Worm (Caenorhabditis elegans) whole organism, L4 larva: ENCODE results near the gene brf-1.

Experiments
- D1046.2 ChIP-seq: fragments of 200-800 bp; sonication (Bioruptor generic); IDR thresholded peaks from 2 replicates; pipeline ENCODE4 v1.3.6; 2022; ENCODE audit warnings: missing genetic modification characterization, missing compliant biosample characterization
- F10B5.3 ChIP-seq: sonication (generic microtip); optimal IDR thresholded peaks from 2 replicates; lab custom pipeline; 2016; ENCODE audit warnings: mild to moderate bottlenecking, missing genetic modification characterization, missing compliant biosample characterization
- F37D6.2 ChIP-seq: sonication (generic microtip); optimal IDR thresholded peaks from 2 replicates; lab custom pipeline; 2016; ENCODE audit warnings: mild to moderate bottlenecking, missing genetic modification characterization, missing compliant biosample characterization
- R02D3.7 ChIP-seq: fragments of 150-350 bp; sonication (generic microtip); optimal IDR thresholded peaks from 3 replicates; lab custom pipeline; 2014; ENCODE audit warnings: missing biosample characterization, missing genetic modification characterization
- T20F7.1 ChIP-seq: fragments of 200-800 bp; sonication (Bioruptor generic); optimal IDR thresholded peaks from 2 replicates; lab custom pipeline; 2018; ENCODE audit warnings: mild to moderate bottlenecking, missing genetic modification characterization, missing compliant biosample characterization
- Y48G9A.11 ChIP-seq: fragments of 200-800 bp; sonication (Bioruptor generic); IDR thresholded peaks from 2 replicates; pipeline ENCODE4 v1.3.6; 2022; ENCODE audit warnings: missing genetic modification reagents, missing genetic modification characterization, missing compliant biosample characterization
- ZK337.2 ChIP-seq: fragments of 200-800 bp; sonication (Bioruptor generic); IDR thresholded peaks from 2 replicates; pipeline ENCODE4 v1.3.6; 2022; ENCODE audit warnings: missing genetic modification reagents, missing genetic modification characterization, missing compliant biosample characterization
- aha-1 ChIP-seq: fragments of 150-350 bp; peaks from one replicate; lab custom pipeline; 2014; ENCODE audit warnings: missing biosample characterization, missing genetic modification characterization
- attf-4 ChIP-seq: sonication (generic microtip); optimal IDR thresholded peaks from 3 replicates; lab custom pipeline; 2017; ENCODE audit warnings: missing biosample characterization, missing genetic modification characterization
- ceh-20 ChIP-seq: fragments of 200-800 bp; sonication (Bioruptor generic); IDR thresholded peaks from 2 replicates; pipeline ENCODE4 v1.3.6; 2022; ENCODE audit warnings: missing genetic modification reagents, missing genetic modification characterization, missing compliant biosample characterization
- ceh-44 ChIP-seq: fragments of 200-800 bp; sonication (Bioruptor generic); IDR thresholded peaks from 2 replicates; pipeline ENCODE4 v1.3.6; 2022; ENCODE audit warnings: missing genetic modification reagents, missing genetic modification characterization, missing compliant biosample characterization
- ceh-62 ChIP-seq: sonication (generic microtip); optimal IDR thresholded peaks from 2 replicates; lab custom pipeline; 2017; ENCODE audit warnings: missing biosample characterization, missing genetic modification characterization
- ces-1 ChIP-seq: fragments of 150-350 bp; sonication (generic microtip); optimal IDR thresholded peaks from 4 replicates; lab custom pipeline; 2014; ENCODE audit warnings: missing biosample characterization, missing genetic modification reagents, missing genetic modification characterization
- cey-2 ChIP-seq: sonication (generic microtip); optimal IDR thresholded peaks from 3 replicates; lab custom pipeline; 2017; ENCODE audit warnings: missing genetic modification characterization, mild to moderate bottlenecking, missing compliant biosample characterization, antibody characterized with exemption, borderline replicate concordance; ENCODE audit not compliant: insufficient read depth
- daf-16 ChIP-seq, 3 experiments: sonication (generic microtip); optimal IDR thresholded peaks; 2 replicates each; lab custom pipeline; 2016 to 2017; ENCODE audit warnings: missing genetic modification characterization in 3 of 3, missing genetic modification reagents in 3 of 3, mild to moderate bottlenecking in 2 of 3, missing compliant biosample characterization in 2 of 3, missing biosample characterization in 1 of 3, moderate library complexity in 1 of 3
- daf-19 ChIP-seq: fragments of 200-800 bp; sonication (Bioruptor generic); conservative IDR thresholded peaks from 2 replicates; pipeline ENCODE4 v1.3.6; 2022; ENCODE audit warnings: missing genetic modification characterization, missing compliant biosample characterization
- daf-8 ChIP-seq: fragments of 200-800 bp; sonication (Bioruptor generic); IDR thresholded peaks from 2 replicates; pipeline ENCODE4 v1.3.6; 2022; ENCODE audit warnings: missing genetic modification characterization, missing compliant biosample characterization
- dmd-6 ChIP-seq: fragments of 200-800 bp; sonication (Bioruptor generic); IDR thresholded peaks from 2 replicates; pipeline ENCODE4 v1.3.6; 2022; ENCODE audit warnings: missing genetic modification reagents, missing genetic modification characterization, missing compliant biosample characterization
- dmd-8 ChIP-seq: fragments of 200-800 bp; sonication (Bioruptor generic); IDR thresholded peaks from 2 replicates; pipeline ENCODE4 v1.3.6; 2022; ENCODE audit warnings: missing genetic modification characterization, missing compliant biosample characterization
- duxl-1 ChIP-seq: sonication (generic microtip); optimal IDR thresholded peaks from 2 replicates; lab custom pipeline; 2016; ENCODE audit warnings: mild to moderate bottlenecking, missing genetic modification characterization, moderate library complexity, missing compliant biosample characterization; ENCODE audit not compliant: poor library complexity
- fos-1 ChIP-seq: fragments of 150-350 bp; optimal IDR thresholded peaks from 2 replicates; lab custom pipeline; 2014; ENCODE audit warnings: missing biosample characterization, missing genetic modification characterization
- hlh-11 ChIP-seq: fragments of 200-800 bp; sonication (Bioruptor generic); optimal IDR thresholded peaks from 2 replicates; lab custom pipeline; 2018; ENCODE audit warnings: mild to moderate bottlenecking, missing genetic modification characterization, missing compliant biosample characterization
- hlh-30 ChIP-seq: sonication (generic microtip); optimal IDR thresholded peaks from 2 replicates; lab custom pipeline; 2017; ENCODE audit warnings: antibody characterized with exemption, mild to moderate bottlenecking, missing genetic modification characterization, missing compliant biosample characterization; ENCODE audit not compliant: insufficient read depth
- hmg-1.1 ChIP-seq: fragments of 200-800 bp; sonication (Bioruptor generic); IDR thresholded peaks from 2 replicates; pipeline ENCODE4 v1.3.6; 2022; ENCODE audit warnings: missing genetic modification reagents, missing genetic modification characterization, missing compliant biosample characterization
- lim-7 ChIP-seq: fragments of 200-800 bp; sonication (Bioruptor generic); IDR thresholded peaks from 2 replicates; pipeline ENCODE4 v1.3.6; 2022; ENCODE audit warnings: missing genetic modification characterization, missing compliant biosample characterization
- lin-15B ChIP-seq: fragments of 150-350 bp; sonication (generic microtip); optimal IDR thresholded peaks from 3 replicates; lab custom pipeline; 2014; ENCODE audit warnings: missing biosample characterization, missing genetic modification characterization
- lir-3 ChIP-seq: sonication (generic microtip); optimal IDR thresholded peaks from 2 replicates; lab custom pipeline; 2016; ENCODE audit warnings: mild to moderate bottlenecking, missing genetic modification characterization, missing compliant biosample characterization
- madf-5 ChIP-seq, 2 experiments: fragments of 200-800 bp; sonication (Bioruptor generic); IDR thresholded peaks; 2 replicates each; pipeline ENCODE4 v1.3.6; 2022; ENCODE audit warnings: missing compliant biosample characterization in 2 of 2, missing genetic modification characterization in 2 of 2
- madf-9 ChIP-seq: fragments of 200-800 bp; sonication (Bioruptor generic); conservative IDR thresholded peaks from 2 replicates; pipeline ENCODE4 v1.3.6; 2022; ENCODE audit warnings: missing genetic modification reagents, missing genetic modification characterization, missing compliant biosample characterization
- mep-1 ChIP-seq: fragments of 150-350 bp; sonication (generic microtip); optimal IDR thresholded peaks from 3 replicates; lab custom pipeline; 2014; ENCODE audit warnings: missing biosample characterization, missing genetic modification characterization
- mxl-2 ChIP-seq: fragments of 200-800 bp; sonication (Bioruptor generic); conservative IDR thresholded peaks from 2 replicates; pipeline ENCODE4 v1.3.6; 2022; ENCODE audit warnings: missing genetic modification reagents, missing genetic modification characterization, missing compliant biosample characterization
- nhr-10 ChIP-seq: fragments of 150-350 bp; optimal IDR thresholded peaks from 2 replicates; lab custom pipeline; 2014; ENCODE audit warnings: missing biosample characterization, missing genetic modification characterization
- nhr-102 ChIP-seq: sonication (generic microtip); optimal IDR thresholded peaks from 2 replicates; lab custom pipeline; 2016; ENCODE audit warnings: mild to moderate bottlenecking, missing genetic modification characterization, moderate library complexity, missing compliant biosample characterization
- nhr-25 ChIP-seq: sonication (generic microtip); optimal IDR thresholded peaks from 2 replicates; lab custom pipeline; 2017; ENCODE audit warnings: missing genetic modification characterization, mild to moderate bottlenecking, missing compliant biosample characterization, antibody characterized with exemption, moderate library complexity, borderline replicate concordance; ENCODE audit not compliant: insufficient read depth
- nhr-48 ChIP-seq: sonication (generic microtip); optimal IDR thresholded peaks from 2 replicates; lab custom pipeline; 2016; ENCODE audit warnings: mild to moderate bottlenecking, missing genetic modification characterization, missing compliant biosample characterization
- nhr-6 ChIP-seq: fragments of 150-350 bp; optimal IDR thresholded peaks from 2 replicates; lab custom pipeline; 2014; ENCODE audit warnings: missing biosample characterization, missing genetic modification characterization
- nhr-77 ChIP-seq: fragments of 150-350 bp; optimal IDR thresholded peaks from 2 replicates; lab custom pipeline; 2014; ENCODE audit warnings: missing biosample characterization, missing genetic modification characterization
- pha-4 ChIP-seq, 2 experiments: fragments of 150-350 bp in 1 of 2; fragments of 200-800 bp in 1 of 2; sonication (Bioruptor generic) in 1 of 2; IDR thresholded peaks in 1 of 2; optimal IDR thresholded peaks in 1 of 2; 2 replicates each; pipeline versions ENCODE4 v1.3.6 to Lab custom; 2014 to 2022; ENCODE audit warnings: missing genetic modification characterization in 2 of 2, missing genetic modification reagents in 2 of 2, missing biosample characterization in 1 of 2, missing compliant biosample characterization in 1 of 2
- php-3 ChIP-seq: fragments of 200-800 bp; sonication (Bioruptor generic); IDR thresholded peaks from 2 replicates; pipeline ENCODE4 v1.3.6; 2022; ENCODE audit warnings: missing genetic modification reagents, missing genetic modification characterization, missing compliant biosample characterization
- sdz-12 ChIP-seq: fragments of 200-800 bp; sonication (Bioruptor generic); optimal IDR thresholded peaks from 2 replicates; lab custom pipeline; 2018; ENCODE audit warnings: mild to moderate bottlenecking, missing genetic modification characterization, missing compliant biosample characterization
- snpc-1.2 ChIP-seq: fragments of 200-800 bp; sonication (Bioruptor generic); IDR thresholded peaks from 2 replicates; pipeline ENCODE4 v1.3.6; 2022; ENCODE audit warnings: missing genetic modification reagents, missing genetic modification characterization, missing compliant biosample characterization
- snpc-4 ChIP-seq: fragments of 150-350 bp; optimal IDR thresholded peaks from 2 replicates; lab custom pipeline; 2014; ENCODE audit warnings: missing biosample characterization, missing genetic modification characterization
- tag-97 ChIP-seq: fragments of 200-800 bp; sonication (Bioruptor generic); IDR thresholded peaks from 2 replicates; pipeline ENCODE4 v1.3.6; 2022; ENCODE audit warnings: missing genetic modification characterization, missing compliant biosample characterization
- tra-1 ChIP-seq: fragments of 200-800 bp; sonication (Bioruptor generic); IDR thresholded peaks from 2 replicates; pipeline ENCODE4 v1.3.6; 2022; ENCODE audit warnings: missing genetic modification reagents, missing genetic modification characterization, missing compliant biosample characterization
- unc-39 ChIP-seq: sonication (generic microtip); optimal IDR thresholded peaks from 2 replicates; lab custom pipeline; 2017; ENCODE audit warnings: missing biosample characterization, missing genetic modification characterization
- unc-62 ChIP-seq, 3 experiments: fragments of 150-350 bp in 1 of 3; sonication (generic microtip); optimal IDR thresholded peaks in 2 of 3; peaks in 1 of 3; 1 replicate in 1 of 3; 2 replicates in 2 of 3; lab custom pipeline; 2014 to 2017; ENCODE audit warnings: missing biosample characterization in 3 of 3, missing genetic modification characterization in 3 of 3, missing genetic modification reagents in 3 of 3, missing genotype in 1 of 3
- zag-1 ChIP-seq: fragments of 150-350 bp; optimal IDR thresholded peaks from 2 replicates; lab custom pipeline; 2014; ENCODE audit warnings: missing biosample characterization, missing genetic modification characterization
- zfp-2 ChIP-seq: sonication (generic microtip); optimal IDR thresholded peaks from 2 replicates; lab custom pipeline; 2016; ENCODE audit warnings: mild to moderate bottlenecking, missing genetic modification characterization, missing compliant biosample characterization
- zip-11 ChIP-seq: fragments of 200-800 bp; sonication (Bioruptor generic); IDR thresholded peaks from 2 replicates; pipeline ENCODE4 v1.3.6; 2022; ENCODE audit warnings: missing genetic modification characterization, missing compliant biosample characterization
- ztf-11 ChIP-seq: fragments of 150-350 bp; optimal IDR thresholded peaks from 2 replicates; lab custom pipeline; 2014; ENCODE audit warnings: missing biosample characterization, missing genetic modification characterization
- ztf-7 ChIP-seq: fragments of 150-350 bp; optimal IDR thresholded peaks from 2 replicates; lab custom pipeline; 2014; ENCODE audit warnings: missing biosample characterization, missing genetic modification characterization

brf-1 gene

ce11 chrII:7264675-7265074, 41.0 kb upstream of the brf-1 start (continued):
- TF ChIP-seq ztf-7 (tag; lab: Kevin White, UChicago) (no peak), madf-9 (no peak), nhr-102 (tag; lab: Kevin White, UChicago) (peak; percentile 60), lim-7 (GFP tag; lab: Robert Waterston, UW) (no peak), aha-1 (tag; lab: Kevin White, UChicago) (no peak), duxl-1 (tag; lab: Kevin White, UChicago) (no peak), tag-97 (GFP tag; lab: Robert Waterston, UW) (no peak), unc-39 (tag; lab: Kevin White, UChicago) (no peak), sdz-12 (GFP tag; lab: Kevin White, UChicago) (no peak), nhr-48 (tag; lab: Kevin White, UChicago) (peak; percentile 21), D1046.2 (GFP tag; lab: Robert Waterston, UW) (no peak), snpc-4 (no peak), mxl-2 (no peak), nhr-77 (peak; percentile 71), pha-4 (GFP tag; IDR thresholded peaks at IDR 0.05; lab: Robert Waterston, UW) (no peak), pha-4 (tag; optimal IDR thresholded peaks at IDR 0.05; lab: Kevin White, UChicago) (no peak), zfp-2 (tag; lab: Kevin White, UChicago) (no peak), tra-1 (GFP tag; lab: Robert Waterston, UW) (no peak), nhr-10 (tag; lab: Kevin White, UChicago) (no peak), Y48G9A.11 (no peak), hlh-30 (tag; lab: Kevin White, UChicago) (peak; percentile 72), attf-4 (tag; lab: Kevin White, UChicago) (no peak), php-3 (no peak), ceh-20 (GFP tag; lab: Robert Waterston, UW) (no peak), R02D3.7 (tag; lab: Kevin White, UChicago) (no peak), F10B5.3 (tag; lab: Kevin White, UChicago) (no peak), hmg-1.1 (GFP tag; lab: Robert Waterston, UW) (no peak), ceh-62 (tag; lab: Kevin White, UChicago) (no peak), hlh-11 (tag; lab: Kevin White, UChicago) (peak; percentile 77), zip-11 (no peak), nhr-25 (tag; lab: Kevin White, UChicago) (no peak), ceh-44 (no peak), ZK337.2 (GFP tag; lab: Robert Waterston, UW) (no peak), dmd-6 (peak; percentile 87), F37D6.2 (tag; lab: Kevin White, UChicago) (no peak), zag-1 (tag; lab: Kevin White, UChicago) (no peak), fos-1 (tag; lab: Kevin White, UChicago) (no peak), unc-62 (GFP tag; optimal IDR thresholded peaks at IDR 0.05 in 1 of 2; lab: Kevin White, UChicago) (no peak), unc-62 (tag; optimal IDR thresholded peaks at IDR 0.05; lab: Kevin White, UChicago) (no peak), mep-1 (tag; lab: Kevin White, UChicago) (no peak), lin-15B (tag; lab: Kevin White, UChicago) (no peak), dmd-8 (GFP tag; lab: Robert Waterston, UW) (no peak), madf-5 (GFP tag; IDR thresholded peaks at IDR 0.05; lab: Robert Waterston, UW) (no peak), nhr-6 (tag; lab: Kevin White, UChicago) (no peak), snpc-1.2 (GFP tag; lab: Robert Waterston, UW) (no peak), daf-8 (GFP tag; lab: Robert Waterston, UW) (no peak), T20F7.1 (GFP tag; lab: Kevin White, UChicago) (no peak), daf-19 (GFP tag; lab: Robert Waterston, UW) (no peak), cey-2 (tag; lab: Kevin White, UChicago) (no peak), daf-16 (GFP tag; optimal IDR thresholded peaks at IDR 0.05; lab: Kevin White, UChicago) (no peak), daf-16 (tag; optimal IDR thresholded peaks at IDR 0.05; lab: Kevin White, UChicago) (peak; percentile 93), ztf-11 (tag; lab: Kevin White, UChicago) (no peak), ces-1 (GFP tag; lab: Kevin White, UChicago) (no peak), lir-3 (tag; lab: Kevin White, UChicago) (no peak)
